Fruit fly (Drosophila melanogaster) whole organism, embryonic: ENCODE measurements around the gene ind.
A peak's percentile ranks its signal among the peaks of the same experiment; 100 is the strongest.

Source experiments
- BEAF-32 ChIP-seq: fragments of 200-800 bp; sonication (Bioruptor generic); optimal IDR thresholded peaks from 3 replicates; lab custom pipeline; 2017; ENCODE audit warnings: missing biosample characterization, missing genetic modification characterization, mild to moderate bottlenecking, moderate library complexity, missing genetic modification reagents
- CG11093 ChIP-seq: fragments of 200-800 bp; sonication (Bioruptor generic); IDR thresholded peaks from 3 replicates; pipeline ENCODE4 v1.3.6; 2022; ENCODE audit warnings: missing biosample characterization, missing genetic modification characterization
- CG11247 ChIP-seq: fragments of 200-800 bp; sonication (Bioruptor generic); IDR thresholded peaks from 2 replicates; pipeline ENCODE4 v1.3.6; 2022; ENCODE audit warnings: missing biosample characterization, missing genetic modification characterization
- CG11696 ChIP-seq: fragments of 200-800 bp; sonication (Bioruptor generic); IDR thresholded peaks from 2 replicates; pipeline ENCODE4 v1.3.6; 2022; ENCODE audit warnings: missing biosample characterization, missing genetic modification characterization
- CG12219 ChIP-seq: fragments of 200-800 bp; sonication (Bioruptor generic); optimal IDR thresholded peaks from 3 replicates; lab custom pipeline; 2018; ENCODE audit warnings: missing biosample characterization, mild to moderate bottlenecking, missing genetic modification characterization
- CG14860 ChIP-seq: fragments of 200-800 bp; sonication (Bioruptor generic); IDR thresholded peaks from 3 replicates; pipeline ENCODE4 v1.3.6; 2022; ENCODE audit warnings: missing biosample characterization, missing genetic modification characterization; ENCODE audit not compliant: partially characterized antibody
- CG16863 ChIP-seq: fragments of 200-800 bp; sonication (Bioruptor generic); optimal IDR thresholded peaks from 3 replicates; lab custom pipeline; 2016; ENCODE audit warnings: missing biosample characterization, missing genetic modification characterization
- CG2678 ChIP-seq: fragments of 200-800 bp; sonication (Bioruptor generic); optimal IDR thresholded peaks from 3 replicates; lab custom pipeline; 2019; ENCODE audit warnings: missing biosample characterization, mild to moderate bottlenecking, missing genetic modification characterization, moderate library complexity
- CG2712 ChIP-seq: fragments of 200-800 bp; optimal IDR thresholded peaks from 3 replicates; lab custom pipeline; 2019; ENCODE audit warnings: missing biosample characterization, mild to moderate bottlenecking, missing genetic modification characterization, moderate library complexity
- CG2875 ChIP-seq: fragments of 200-800 bp; sonication (Bioruptor generic); optimal IDR thresholded peaks from 2 replicates; lab custom pipeline; 2017; ENCODE audit warnings: missing biosample characterization, mild to moderate bottlenecking, missing genetic modification characterization, missing genetic modification reagents
- CG2889 ChIP-seq: fragments of 200-800 bp; sonication (Bioruptor generic); IDR thresholded peaks from 3 replicates; pipeline ENCODE4 v1.3.6; 2022; ENCODE audit warnings: missing biosample characterization, missing genetic modification characterization
- CG34224 ChIP-seq: fragments of 200-800 bp; sonication (Bioruptor generic); IDR thresholded peaks from 3 replicates; pipeline ENCODE4 v1.3.6; 2022; ENCODE audit warnings: missing biosample characterization, missing genetic modification characterization; ENCODE audit not compliant: partially characterized antibody
- CG4404 ChIP-seq: fragments of 200-800 bp; sonication (Bioruptor generic); IDR thresholded peaks from 2 replicates; pipeline ENCODE4 v1.3.6; 2022; ENCODE audit warnings: missing biosample characterization, missing genetic modification characterization
- CG6683 ChIP-seq: fragments of 200-800 bp; sonication (Bioruptor generic); optimal IDR thresholded peaks from 2 replicates; lab custom pipeline; 2017; ENCODE audit warnings: missing biosample characterization, mild to moderate bottlenecking, missing genetic modification characterization, missing genetic modification reagents
- CG6813 ChIP-seq: fragments of 200-800 bp; sonication (Bioruptor generic); optimal IDR thresholded peaks from 2 replicates; lab custom pipeline; 2017; ENCODE audit warnings: missing biosample characterization, missing genetic modification characterization, mild to moderate bottlenecking, moderate library complexity, missing genetic modification reagents
- CG6854 ChIP-seq: fragments of 200-800 bp; sonication (Bioruptor generic); optimal IDR thresholded peaks from 3 replicates; lab custom pipeline; 2017; ENCODE audit warnings: missing biosample characterization, mild to moderate bottlenecking, missing genetic modification characterization
- CG8924 ChIP-seq: fragments of 200-800 bp; optimal IDR thresholded peaks from 3 replicates; lab custom pipeline; 2019; ENCODE audit warnings: missing biosample characterization, mild to moderate bottlenecking, missing genetic modification characterization, moderate library complexity
- CG8944 ChIP-seq: fragments of 200-800 bp; sonication (Bioruptor generic); optimal IDR thresholded peaks from 3 replicates; lab custom pipeline; 2016; ENCODE audit warnings: missing biosample characterization, missing genetic modification characterization
- CkIIα-i1 ChIP-seq: fragments of 200-800 bp; sonication (Bioruptor generic); IDR thresholded peaks from 2 replicates; pipeline ENCODE4 v1.3.6; 2022; ENCODE audit warnings: missing biosample characterization, missing genetic modification characterization
- D ChIP-seq, 2 experiments: fragments of 200-800 bp in 1 of 2; fragments of >200 bp in 1 of 2; sonication (Bioruptor generic) in 1 of 2; optimal IDR thresholded peaks; 2 replicates in 1 of 2; 3 replicates in 1 of 2; lab custom pipeline; 2017; ENCODE audit warnings: mild to moderate bottlenecking in 1 of 2, missing biosample characterization in 1 of 2, missing genetic modification characterization in 1 of 2, missing genetic modification reagents in 1 of 2
- Fer1 ChIP-seq: fragments of 200-800 bp; sonication (Bioruptor generic); optimal IDR thresholded peaks from 2 replicates; lab custom pipeline; 2017; ENCODE audit warnings: missing biosample characterization, mild to moderate bottlenecking, missing genetic modification characterization
- Hsf ChIP-seq: fragments of 200-800 bp; sonication (Bioruptor generic); optimal IDR thresholded peaks from 3 replicates; lab custom pipeline; 2016; ENCODE audit warnings: missing biosample characterization, missing genetic modification characterization
- MTF-1 ChIP-seq: fragments of 200-800 bp; sonication (Bioruptor generic); optimal IDR thresholded peaks from 2 replicates; lab custom pipeline; 2018; ENCODE audit warnings: missing biosample characterization, mild to moderate bottlenecking, missing genetic modification characterization, borderline replicate concordance
- Oli ChIP-seq: fragments of 200-800 bp; sonication (Bioruptor generic); optimal IDR thresholded peaks from 2 replicates; lab custom pipeline; 2018; ENCODE audit warnings: missing biosample characterization, mild to moderate bottlenecking, missing genetic modification characterization, moderate library complexity
- Sry-β ChIP-seq: fragments of 200-800 bp; sonication (Bioruptor generic); optimal IDR thresholded peaks from 2 replicates; lab custom pipeline; 2018; ENCODE audit warnings: missing biosample characterization, mild to moderate bottlenecking, missing genetic modification characterization, moderate library complexity
- Stat92E ChIP-seq, 3 experiments: fragments of >200 bp in 2 of 3; fragments of 200-800 bp in 1 of 3; sonication (Bioruptor generic) in 1 of 3; optimal IDR thresholded peaks; 2 replicates each; lab custom pipeline; 2017 to 2019; ENCODE audit warnings: missing biosample characterization in 3 of 3, missing genetic modification characterization in 3 of 3, mild to moderate bottlenecking in 1 of 3, moderate library complexity in 1 of 3
- al ChIP-seq: fragments of 200-800 bp; sonication (Bioruptor generic); IDR thresholded peaks from 2 replicates; pipeline ENCODE4 v1.3.6; 2022; ENCODE audit warnings: missing biosample characterization, missing genetic modification characterization
- bsh ChIP-seq, 2 experiments: fragments of 200-800 bp; sonication (Bioruptor generic); optimal IDR thresholded peaks; 2 replicates each; lab custom pipeline; 2017 to 2018; ENCODE audit warnings: mild to moderate bottlenecking in 2 of 2, missing biosample characterization in 2 of 2, missing genetic modification characterization in 2 of 2, moderate library complexity in 1 of 2
- btn ChIP-seq: fragments of 200-800 bp; sonication (Bioruptor generic); optimal IDR thresholded peaks from 2 replicates; lab custom pipeline; 2016; ENCODE audit warnings: missing biosample characterization, missing genetic modification characterization
- chif ChIP-seq, 2 experiments: fragments of 200-800 bp; sonication (Bioruptor generic); optimal IDR thresholded peaks; 3 replicates each; lab custom pipeline; 2016; ENCODE audit warnings: missing biosample characterization in 2 of 2, missing genetic modification characterization in 2 of 2
- chm ChIP-seq: fragments of 200-800 bp; sonication (Bioruptor generic); IDR thresholded peaks from 2 replicates; pipeline ENCODE4 v1.3.6; 2022; ENCODE audit warnings: missing biosample characterization, missing genetic modification characterization
- esg ChIP-seq: fragments of 200-800 bp; sonication (Bioruptor generic); conservative IDR thresholded peaks from 2 replicates; pipeline ENCODE4 v1.3.6; 2022; ENCODE audit warnings: missing biosample characterization, missing genetic modification characterization
- fd102C ChIP-seq: fragments of 200-800 bp; sonication (Bioruptor generic); optimal IDR thresholded peaks from 2 replicates; lab custom pipeline; 2018; ENCODE audit warnings: missing biosample characterization, mild to moderate bottlenecking, missing genetic modification characterization, moderate library complexity
- fd3F ChIP-seq: fragments of 200-800 bp; sonication (Bioruptor generic); optimal IDR thresholded peaks from 2 replicates; lab custom pipeline; 2018; ENCODE audit warnings: missing biosample characterization, mild to moderate bottlenecking, missing genetic modification characterization, moderate library complexity
- gcm2 ChIP-seq: fragments of 200-800 bp; sonication (Bioruptor generic); optimal IDR thresholded peaks from 2 replicates; lab custom pipeline; 2016; ENCODE audit warnings: missing biosample characterization, missing genetic modification characterization
- grn ChIP-seq: fragments of 200-800 bp; sonication (Bioruptor generic); optimal IDR thresholded peaks from 3 replicates; lab custom pipeline; 2017; ENCODE audit warnings: missing biosample characterization, missing genetic modification characterization
- jing ChIP-seq: fragments of 200-800 bp; sonication (Bioruptor generic); optimal IDR thresholded peaks from 2 replicates; lab custom pipeline; 2018; ENCODE audit warnings: missing biosample characterization, mild to moderate bottlenecking, missing genetic modification characterization
- klu ChIP-seq: fragments of 200-800 bp; sonication (Bioruptor generic); IDR thresholded peaks from 2 replicates; pipeline ENCODE4 v1.3.6; 2022; ENCODE audit warnings: missing biosample characterization, missing genetic modification characterization
- kni ChIP-seq: fragments of 200-800 bp; sonication (Bioruptor generic); optimal IDR thresholded peaks from 3 replicates; lab custom pipeline; 2017; ENCODE audit warnings: mild to moderate bottlenecking, missing biosample characterization, missing genetic modification reagents, missing genetic modification characterization
- lilli ChIP-seq: fragments of 200-800 bp; sonication (Bioruptor generic); optimal IDR thresholded peaks from 3 replicates; lab custom pipeline; 2016; ENCODE audit warnings: missing biosample characterization, missing genetic modification characterization
- mam ChIP-seq: fragments of 200-800 bp; sonication (Bioruptor generic); optimal IDR thresholded peaks from 3 replicates; lab custom pipeline; 2016; ENCODE audit warnings: missing biosample characterization, missing genetic modification characterization
- phol ChIP-seq: fragments of 200-800 bp; sonication (Bioruptor generic); optimal IDR thresholded peaks from 3 replicates; lab custom pipeline; 2018; ENCODE audit warnings: missing biosample characterization, mild to moderate bottlenecking, missing genetic modification characterization, moderate library complexity
- rib ChIP-seq: fragments of 200-800 bp; sonication (Bioruptor generic); IDR thresholded peaks from 2 replicates; pipeline ENCODE4 v1.3.6; 2022; ENCODE audit warnings: missing biosample characterization, missing genetic modification characterization
- scrt ChIP-seq: fragments of 200-800 bp; sonication (Bioruptor generic); optimal IDR thresholded peaks from 2 replicates; lab custom pipeline; 2018; ENCODE audit warnings: missing biosample characterization, mild to moderate bottlenecking, missing genetic modification characterization, moderate library complexity
- sens ChIP-seq: fragments of 200-800 bp; sonication (Bioruptor generic); peaks from one replicate; lab custom pipeline; 2016; ENCODE audit warnings: missing biosample characterization, missing genetic modification characterization
- vvl ChIP-seq: fragments of 200-800 bp; sonication (Bioruptor generic); IDR thresholded peaks from 2 replicates; pipeline ENCODE4 v1.3.6; 2022; ENCODE audit warnings: missing biosample characterization, missing genetic modification characterization
- wek ChIP-seq: fragments of 200-800 bp; sonication (Bioruptor generic); optimal IDR thresholded peaks from 3 replicates; lab custom pipeline; 2018; ENCODE audit warnings: missing biosample characterization, mild to moderate bottlenecking, missing genetic modification characterization, moderate library complexity

The ind gene

dm6 chr3L:15009681-15010080 lies 34.0 kb downstream of the ind start (continued):
- TF ChIP-seq CG16863 (GFP tag; lab: Kevin White, UChicago), result no peak
- TF ChIP-seq bsh (GFP tag; optimal IDR thresholded peaks at IDR 0.05; lab: Kevin White, UChicago), result peak in 1 of 2 experiments; percentile 0
- TF ChIP-seq rib (GFP tag; lab: Robert Waterston, UW), result no peak
- no peak for TF ChIP-seq gcm2 (GFP tag; lab: Kevin White, UChicago)
- no peak for TF ChIP-seq scrt (GFP tag; lab: Kevin White, UChicago)
- peak; percentile 27 for TF ChIP-seq CG2678 (tag; lab: Kevin White, UChicago)
- no peak for TF ChIP-seq CG4404 (GFP tag; lab: Robert Waterston, UW)
- TF ChIP-seq Oli, result peak; percentile 12
- peak; percentile 3 for TF ChIP-seq phol
- TF ChIP-seq btn (GFP tag; lab: Kevin White, UChicago), result no peak
- TF ChIP-seq Sry-β, result no peak
- no peak for TF ChIP-seq CG6683 (GFP tag; lab: Kevin White, UChicago)
- no peak for TF ChIP-seq CG2889 (GFP tag; lab: Robert Waterston, UW)
- no peak for TF ChIP-seq CG11093 (GFP tag; lab: Robert Waterston, UW)

dm6 chr3L:15007271-15007948 lies 36.3 kb downstream of the ind start:
- peak; percentile 73 for TF ChIP-seq kni (GFP tag; lab: Kevin White, UChicago)
- TF ChIP-seq CG11247 (GFP tag; lab: Robert Waterston, UW), result no peak
- no peak for TF ChIP-seq CkIIα-i1 (GFP tag; lab: Robert Waterston, UW)
- TF ChIP-seq D (optimal IDR thresholded peaks at IDR 0.05; lab: Kevin White, UChicago), result no peak
- no peak for TF ChIP-seq D (GFP tag; optimal IDR thresholded peaks at IDR 0.05; lab: Kevin White, UChicago)
- no peak for TF ChIP-seq CG8924 (tag; lab: Kevin White, UChicago)
- no peak for TF ChIP-seq chif (GFP tag; optimal IDR thresholded peaks at IDR 0.05; lab: Kevin White, UChicago)
- TF ChIP-seq Fer1 (GFP tag; lab: Kevin White, UChicago), result no peak
- no peak for TF ChIP-seq CG6854 (GFP tag; lab: Kevin White, UChicago)
- peak; percentile 57 for TF ChIP-seq CG11696 (GFP tag; lab: Robert Waterston, UW)
- TF ChIP-seq Stat92E (GFP tag; optimal IDR thresholded peaks at IDR 0.05; lab: Kevin White, UChicago), result peak in 1 of 3 experiments; percentile 81
- no peak for TF ChIP-seq mam
- TF ChIP-seq sens (GFP tag; lab: Kevin White, UChicago), result peak; percentile 73
- TF ChIP-seq grn (GFP tag; lab: Kevin White, UChicago), result peak; percentile 71
- TF ChIP-seq CG8944, result no peak

dm6 chr3L:15006825-15007224 lies 36.9 kb downstream of the ind start:
- TF ChIP-seq wek (no peak), CG2875 (GFP tag; lab: Kevin White, UChicago) (peak; percentile 4), chm (GFP tag; lab: Robert Waterston, UW) (no peak), MTF-1 (GFP tag; lab: Kevin White, UChicago) (no peak), klu (no peak), CG6813 (GFP tag; lab: Kevin White, UChicago) (no peak), CG14860 (GFP tag; lab: Robert Waterston, UW) (no peak), esg (GFP tag; lab: Robert Waterston, UW) (no peak), CG12219 (GFP tag; lab: Kevin White, UChicago) (no peak), lilli (GFP tag; lab: Kevin White, UChicago) (no peak), fd102C (GFP tag; lab: Kevin White, UChicago) (no peak), CG6683 (GFP tag; lab: Kevin White, UChicago) (no peak), al (GFP tag; lab: Robert Waterston, UW) (no peak), vvl (GFP tag; lab: Robert Waterston, UW) (peak; percentile 27; the same call in 1 of the 2 replicates), BEAF-32 (GFP tag; lab: Kevin White, UChicago) (no peak), fd3F (GFP tag; lab: Kevin White, UChicago) (no peak), jing (GFP tag; lab: Kevin White, UChicago) (no peak), CG2712 (peak; percentile 19), gcm2 (GFP tag; lab: Kevin White, UChicago) (no peak), Hsf (GFP tag; lab: Kevin White, UChicago) (no peak), CG34224 (GFP tag; lab: Robert Waterston, UW) (no peak)
